Worm (Caenorhabditis elegans): ENCODE results near the gene abcf-3.

abcf-3 gene

ce11 chrIII:6139932-6140612, 33.1 kb upstream of the abcf-3 start (continued):
- no peak for TF ChIP-seq ceh-63 (GFP tag; optimal IDR thresholded peaks at IDR 0.05)
- TF ChIP-seq ets-5 (GFP tag; IDR thresholded peaks at IDR 0.05), result no peak
- TF ChIP-seq elt-2 (tag; optimal IDR thresholded peaks at IDR 0.05), result no peak
- no peak for TF ChIP-seq lin-13 (GFP tag; optimal IDR thresholded peaks at IDR 0.05)
- TF ChIP-seq C16A3.4 (tag; optimal IDR thresholded peaks at IDR 0.05), result no peak
- TF ChIP-seq sup-37 (GFP tag; optimal IDR thresholded peaks at IDR 0.05), result no peak
- TF ChIP-seq hpl-2 (GFP tag; optimal IDR thresholded peaks at IDR 0.05), result no peak
- TF ChIP-seq aha-1 (tag; optimal IDR thresholded peaks at IDR 0.05), result no peak
- TF ChIP-seq aly-2 (tag; optimal IDR thresholded peaks at IDR 0.05), result no peak
- TF ChIP-seq ceh-8 (GFP tag; optimal IDR thresholded peaks at IDR 0.05), result no peak
- TF ChIP-seq ama-1 (optimal IDR thresholded peaks at IDR 0.05), result no peak
- TF ChIP-seq unc-62 (GFP tag; optimal IDR thresholded peaks at IDR 0.05), result no peak
- peak; percentile 11 for TF ChIP-seq fkh-10 (GFP tag; optimal IDR thresholded peaks at IDR 0.05)
- no peak for TF ChIP-seq tbx-2 (tag; optimal IDR thresholded peaks at IDR 0.05)
- TF ChIP-seq lin-35 (GFP tag; optimal IDR thresholded peaks at IDR 0.05), result peak in 1 of 2 experiments; percentile 34
- TF ChIP-seq rnt-1 (tag; optimal IDR thresholded peaks at IDR 0.05), result peak; percentile 42
- no peak for TF ChIP-seq pax-3 (tag; optimal IDR thresholded peaks at IDR 0.05)
- no peak for TF ChIP-seq vab-15 (tag; optimal IDR thresholded peaks at IDR 0.05)
- no peak for TF ChIP-seq mdl-1 (tag; optimal IDR thresholded peaks at IDR 0.05)
- TF ChIP-seq swsn-7 (tag; optimal IDR thresholded peaks at IDR 0.05), result peak; percentile 18
- TF ChIP-seq Y116A8C.19 (tag; optimal IDR thresholded peaks at IDR 0.05; ENCODE audit: borderline replicate concordance), result no peak
- no peak for TF ChIP-seq grh-1 (GFP tag; IDR thresholded peaks at IDR 0.05)
- no peak for TF ChIP-seq nhr-11 (tag; optimal IDR thresholded peaks at IDR 0.05)
- peak; percentile 13 for TF ChIP-seq mep-1 (tag; optimal IDR thresholded peaks at IDR 0.05)
- no peak for TF ChIP-seq isw-1 (GFP tag; IDR thresholded peaks at IDR 0.05)
- TF ChIP-seq unc-130 (tag; optimal IDR thresholded peaks at IDR 0.05), result no peak
- no peak for TF ChIP-seq snpc-4 (tag; optimal IDR thresholded peaks at IDR 0.05)
- peak; percentile 20 for TF ChIP-seq fkh-8 (tag; optimal IDR thresholded peaks at IDR 0.05)
- TF ChIP-seq fos-1 (tag; optimal IDR thresholded peaks at IDR 0.05), result no peak
- no peak for TF ChIP-seq skn-1 (tag; optimal IDR thresholded peaks at IDR 0.05)
- TF ChIP-seq lin-15B (tag; optimal IDR thresholded peaks at IDR 0.05), result no peak
- no peak for TF ChIP-seq nhr-85 (tag)
- no peak for TF ChIP-seq zag-1 (tag; optimal IDR thresholded peaks at IDR 0.05)
- TF ChIP-seq nhr-71 (tag; optimal IDR thresholded peaks at IDR 0.05), result peak; percentile 7
- TF ChIP-seq unc-98 (GFP tag; IDR thresholded peaks at IDR 0.05), result no peak
- TF ChIP-seq nhr-12 (tag; optimal IDR thresholded peaks at IDR 0.05), result no peak
- TF ChIP-seq lsy-2 (tag; optimal IDR thresholded peaks at IDR 0.05), result peak; percentile 6 to 36
- no peak for TF ChIP-seq hlh-4 (tag; optimal IDR thresholded peaks at IDR 0.05)
- TF ChIP-seq jun-1 (tag; optimal IDR thresholded peaks at IDR 0.05), result no peak
- no peak for TF ChIP-seq nhr-76 (tag; optimal IDR thresholded peaks at IDR 0.05)
- no peak for TF ChIP-seq nhr-20 (tag; optimal IDR thresholded peaks at IDR 0.05)
- peak; percentile 26 for TF ChIP-seq nhr-47 (tag; optimal IDR thresholded peaks at IDR 0.05)
- no peak for TF ChIP-seq ceh-88 (GFP tag; IDR thresholded peaks at IDR 0.05)
- no peak for TF ChIP-seq fkh-4 (tag; optimal IDR thresholded peaks at IDR 0.05; ENCODE audit: borderline replicate concordance)
- no peak for TF ChIP-seq ztf-11 (tag; optimal IDR thresholded peaks at IDR 0.05)
